Worm (Caenorhabditis elegans) whole organism, L1 larva: Measurements from ENCODE around the gene grd-11.

ENCODE experiments used
- C34B4.2 ChIP-seq: sonication (generic microtip); optimal IDR thresholded peaks from 2 replicates; lab custom pipeline; 2017; ENCODE audit warnings: mild to moderate bottlenecking, missing genetic modification characterization, missing compliant biosample characterization
- F16B12.6 ChIP-seq: fragments of 150-350 bp; optimal IDR thresholded peaks from 2 replicates; lab custom pipeline; 2014; ENCODE audit warnings: missing biosample characterization, missing genetic modification characterization
- aha-1 ChIP-seq: fragments of 150-350 bp; optimal IDR thresholded peaks from 2 replicates; lab custom pipeline; 2014; ENCODE audit warnings: missing biosample characterization, missing genetic modification characterization
- aly-2 ChIP-seq: fragments of 150-350 bp; optimal IDR thresholded peaks from 2 replicates; lab custom pipeline; 2014; ENCODE audit warnings: missing biosample characterization, missing genetic modification characterization
- ama-1 ChIP-seq: fragments of 150-350 bp; optimal IDR thresholded peaks from 2 replicates; lab custom pipeline; 2014
- blmp-1 ChIP-seq: fragments of 150-350 bp; optimal IDR thresholded peaks from 2 replicates; lab custom pipeline; 2014; ENCODE audit warnings: missing biosample characterization, missing genetic modification characterization
- ceh-63 ChIP-seq: fragments of 200-800 bp; sonication (Bioruptor generic); optimal IDR thresholded peaks from 2 replicates; lab custom pipeline; 2018; ENCODE audit warnings: mild to moderate bottlenecking, missing genetic modification characterization, missing compliant biosample characterization
- ceh-82 ChIP-seq, 3 experiments: fragments of 150-350 bp in 1 of 3; sonication (generic microtip) in 2 of 3; optimal IDR thresholded peaks; 2 replicates each; lab custom pipeline; 2014 to 2017; ENCODE audit warnings: missing biosample characterization in 3 of 3, missing genetic modification characterization in 3 of 3
- dpl-1 ChIP-seq, 3 experiments: fragments of 150-350 bp in 2 of 3; sonication (generic microtip) in 1 of 3; optimal IDR thresholded peaks; 2 replicates each; lab custom pipeline; 2014 to 2017; ENCODE audit warnings: missing biosample characterization in 3 of 3, missing genetic modification characterization in 3 of 3, missing genetic modification reagents in 3 of 3
- dsc-1 ChIP-seq: sonication (generic microtip); optimal IDR thresholded peaks from 2 replicates; lab custom pipeline; 2016; ENCODE audit warnings: mild to moderate bottlenecking, missing genetic modification characterization, missing compliant biosample characterization
- efl-1 ChIP-seq, 4 experiments: fragments of 150-350 bp; optimal IDR thresholded peaks in 3 of 4; peaks in 1 of 4; 1 replicate in 1 of 4; 2 replicates in 3 of 4; lab custom pipeline; 2014; ENCODE audit warnings: missing biosample characterization in 2 of 4, missing genetic modification characterization in 2 of 4, missing genetic modification reagents in 2 of 4
- egl-13 ChIP-seq: sonication (generic microtip); optimal IDR thresholded peaks from 2 replicates; lab custom pipeline; 2016; ENCODE audit warnings: missing genotype, missing genetic modification reagents, missing genetic modification characterization, missing compliant biosample characterization
- ets-5 ChIP-seq: fragments of 200-800 bp; sonication (Bioruptor generic); IDR thresholded peaks from 2 replicates; pipeline ENCODE4 v1.3.6; 2022; ENCODE audit warnings: missing genetic modification characterization, missing compliant biosample characterization
- fkh-8 ChIP-seq: sonication (generic microtip); optimal IDR thresholded peaks from 2 replicates; lab custom pipeline; 2016; ENCODE audit warnings: mild to moderate bottlenecking, missing genetic modification characterization, missing compliant biosample characterization
- fos-1 ChIP-seq: fragments of 150-350 bp; optimal IDR thresholded peaks from 2 replicates; lab custom pipeline; 2014; ENCODE audit warnings: missing biosample characterization, missing genetic modification characterization
- grh-1 ChIP-seq: fragments of 200-800 bp; sonication (Bioruptor generic); IDR thresholded peaks from 2 replicates; pipeline ENCODE4 v1.3.6; 2022; ENCODE audit warnings: missing genetic modification reagents, missing genetic modification characterization, missing compliant biosample characterization
- irx-1 ChIP-seq: sonication (generic microtip); optimal IDR thresholded peaks from 2 replicates; lab custom pipeline; 2016; ENCODE audit warnings: missing genetic modification characterization, missing compliant biosample characterization
- lin-35 ChIP-seq, 2 experiments: fragments of 150-350 bp; optimal IDR thresholded peaks; 2 replicates each; lab custom pipeline; 2014; ENCODE audit warnings: missing biosample characterization in 2 of 2, missing genetic modification characterization in 2 of 2, missing genetic modification reagents in 2 of 2
- lsy-2 ChIP-seq, 2 experiments: fragments of 150-350 bp; optimal IDR thresholded peaks; 2 replicates each; lab custom pipeline; 2014; ENCODE audit warnings: missing biosample characterization in 2 of 2, missing genetic modification characterization in 2 of 2
- mdl-1 ChIP-seq, 2 experiments: fragments of 150-350 bp; optimal IDR thresholded peaks; 2 replicates each; lab custom pipeline; 2014 to 2017; ENCODE audit warnings: missing biosample characterization in 2 of 2, missing genetic modification characterization in 2 of 2, inconsistent platforms in 1 of 2
- mep-1 ChIP-seq: fragments of 150-350 bp; optimal IDR thresholded peaks from 2 replicates; lab custom pipeline; 2014; ENCODE audit warnings: missing biosample characterization, missing genetic modification characterization
- nhr-20 ChIP-seq: sonication (generic microtip); optimal IDR thresholded peaks from 2 replicates; lab custom pipeline; 2016; ENCODE audit warnings: mild to moderate bottlenecking, missing genetic modification characterization, missing compliant biosample characterization
- nhr-47 ChIP-seq: sonication (generic microtip); optimal IDR thresholded peaks from 2 replicates; lab custom pipeline; 2016; ENCODE audit warnings: mild to moderate bottlenecking, missing genetic modification characterization, moderate library complexity, missing compliant biosample characterization
- nhr-71 ChIP-seq: sonication (generic microtip); optimal IDR thresholded peaks from 2 replicates; lab custom pipeline; 2016; ENCODE audit warnings: mild to moderate bottlenecking, missing genetic modification characterization, moderate library complexity, missing compliant biosample characterization
- nhr-85 ChIP-seq: sonication (generic microtip); peaks from one replicate; lab custom pipeline; 2016; ENCODE audit warnings: missing genetic modification characterization, inconsistent platforms, missing compliant biosample characterization
- pqm-1 ChIP-seq: sonication (generic microtip); optimal IDR thresholded peaks from 3 replicates; lab custom pipeline; 2017; ENCODE audit warnings: missing biosample characterization, missing genetic modification characterization
- skn-1 ChIP-seq: fragments of 150-350 bp; optimal IDR thresholded peaks from 2 replicates; lab custom pipeline; 2014; ENCODE audit warnings: missing biosample characterization, missing genetic modification characterization
- snpc-4 ChIP-seq: fragments of 150-350 bp; optimal IDR thresholded peaks from 2 replicates; lab custom pipeline; 2014; ENCODE audit warnings: missing biosample characterization, missing genetic modification characterization
- snu-23 ChIP-seq: sonication (generic microtip); optimal IDR thresholded peaks from 2 replicates; lab custom pipeline; 2016; ENCODE audit warnings: missing genetic modification characterization, missing compliant biosample characterization
- sox-4 ChIP-seq: sonication (generic microtip); optimal IDR thresholded peaks from 2 replicates; lab custom pipeline; 2016; ENCODE audit warnings: missing genetic modification characterization, missing compliant biosample characterization
- swsn-7 ChIP-seq: sonication (generic microtip); optimal IDR thresholded peaks from 2 replicates; lab custom pipeline; 2016; ENCODE audit warnings: missing genetic modification characterization, missing compliant biosample characterization
- tbx-2 ChIP-seq: sonication (generic microtip); optimal IDR thresholded peaks from 2 replicates; lab custom pipeline; 2016; ENCODE audit warnings: missing genetic modification characterization, missing compliant biosample characterization
- tlp-1 ChIP-seq: fragments of 150-350 bp; optimal IDR thresholded peaks from 2 replicates; lab custom pipeline; 2014; ENCODE audit warnings: missing biosample characterization, missing genetic modification characterization
- unc-130 ChIP-seq: fragments of 150-350 bp; optimal IDR thresholded peaks from 2 replicates; lab custom pipeline; 2017; ENCODE audit warnings: missing biosample characterization, missing genetic modification characterization, inconsistent platforms
- unc-30 ChIP-seq: sonication (generic microtip); optimal IDR thresholded peaks from 2 replicates; lab custom pipeline; 2017; ENCODE audit warnings: missing biosample characterization, missing genetic modification characterization
- unc-86 ChIP-seq: sonication (generic microtip); optimal IDR thresholded peaks from 2 replicates; lab custom pipeline; 2016; ENCODE audit warnings: missing genetic modification characterization, missing compliant biosample characterization
- xbp-1 ChIP-seq: sonication (generic microtip); optimal IDR thresholded peaks from 2 replicates; lab custom pipeline; 2016; ENCODE audit warnings: missing genetic modification characterization, missing compliant biosample characterization
- zip-4 ChIP-seq: fragments of 200-800 bp; sonication (Bioruptor generic); optimal IDR thresholded peaks from 2 replicates; lab custom pipeline; 2018; ENCODE audit warnings: mild to moderate bottlenecking, missing genetic modification characterization, moderate library complexity, missing compliant biosample characterization

grd-11 gene

ce11 chrV:20376070-20376469 is 19.5 kb downstream of the grd-11 start:
- no peak for TF ChIP-seq ets-5 (GFP tag; lab: Robert Waterston, UW)
- TF ChIP-seq, all 84 proteins: peak for 0

ce11 chrV:20380320-20380719 is 23.7 kb downstream of the grd-11 start, which contains the start of gene K02E2.6:
K02E2.6 (plus strand) TSS chrV:20380561.
- TF ChIP-seq mep-1 (tag; lab: Kevin White, UChicago) (peak; percentile 36), blmp-1 (peak; percentile 54), lin-35 (GFP tag; optimal IDR thresholded peaks at IDR 0.05; lab: Kevin White, UChicago) (peak in 1 of 2 experiments; percentile 28), nhr-85 (tag; lab: Kevin White, UChicago) (peak; percentile 5), mdl-1 (tag; optimal IDR thresholded peaks at IDR 0.05; lab: Kevin White, UChicago) (peak in 1 of 2 experiments; percentile 11), sox-4 (no peak), efl-1 (optimal IDR thresholded peaks at IDR 0.05; lab: Kevin White, UChicago) (peak; percentile 7 to 50), efl-1 (GFP tag; optimal IDR thresholded peaks at IDR 0.05 in 1 of 2; lab: Kevin White, UChicago) (peak in 1 of 2 experiments; percentile 92), tlp-1 (no peak), dpl-1 (GFP tag; optimal IDR thresholded peaks at IDR 0.05; lab: Kevin White, UChicago) (peak in 1 of 3 experiments; percentile 17), aha-1 (no peak), nhr-47 (tag; lab: Kevin White, UChicago) (peak; percentile 1), ceh-82 (tag; optimal IDR thresholded peaks at IDR 0.05; lab: Kevin White, UChicago) (peak in 1 of 3 experiments; percentile 22)

ce11 chrV:20383065-20383609 is 26.6 kb downstream of the grd-11 start, which contains the start of gene K02E2.11:
K02E2.11 (plus strand) TSS chrV:20383315.
- peak; percentile 51 for TF ChIP-seq blmp-1
- peak in 1 of 2 experiments; percentile 59 for TF ChIP-seq mdl-1 (tag; optimal IDR thresholded peaks at IDR 0.05; lab: Kevin White, UChicago)
- no peak for TF ChIP-seq ama-1 (lab: Kevin White, UChicago)
- TF ChIP-seq C34B4.2, result no peak
- TF ChIP-seq dsc-1 (tag; lab: Kevin White, UChicago), result peak; percentile 28
- TF ChIP-seq lsy-2 (tag; optimal IDR thresholded peaks at IDR 0.05; lab: Kevin White, UChicago), result peak; percentile 23 to 44
- TF ChIP-seq swsn-7, result peak; percentile 53
- TF ChIP-seq irx-1, result peak; percentile 7
- no peak for TF ChIP-seq unc-30
- peak in 2 of 3 experiments; percentile 4 to 21 for TF ChIP-seq dpl-1 (GFP tag; optimal IDR thresholded peaks at IDR 0.05; lab: Kevin White, UChicago)
- no peak for TF ChIP-seq aly-2 (tag; lab: Kevin White, UChicago)
- TF ChIP-seq xbp-1 (tag; lab: Kevin White, UChicago), result peak; percentile 38
- TF ChIP-seq grh-1 (GFP tag; lab: Robert Waterston, UW), result no peak
- peak; percentile 50 for TF ChIP-seq nhr-20
- peak; percentile 71 for TF ChIP-seq snu-23
- peak; percentile 41 for TF ChIP-seq mep-1 (tag; lab: Kevin White, UChicago)
- TF ChIP-seq nhr-85 (tag; lab: Kevin White, UChicago), result no peak
- TF ChIP-seq snpc-4, result peak; percentile 19
- TF ChIP-seq pqm-1 (tag; lab: Kevin White, UChicago), result no peak
- peak; percentile 9 for TF ChIP-seq fkh-8 (tag; lab: Kevin White, UChicago)
- no peak for TF ChIP-seq ceh-63 (GFP tag; lab: Kevin White, UChicago)
- no peak for TF ChIP-seq unc-130 (tag; lab: Kevin White, UChicago)
- TF ChIP-seq fos-1 (tag; lab: Kevin White, UChicago), result peak; percentile 38
- peak in 2 of 3 experiments; percentile 51 to 52 for TF ChIP-seq ceh-82 (tag; optimal IDR thresholded peaks at IDR 0.05; lab: Kevin White, UChicago)
- no peak for TF ChIP-seq zip-4 (GFP tag; lab: Kevin White, UChicago)
- no peak for TF ChIP-seq tlp-1
- TF ChIP-seq unc-86 (tag; lab: Kevin White, UChicago), result peak; percentile 14
- peak; percentile 36 for TF ChIP-seq tbx-2 (tag; lab: Kevin White, UChicago)
- TF ChIP-seq F16B12.6, result no peak
- peak; percentile 57 for TF ChIP-seq skn-1 (tag; lab: Kevin White, UChicago)
- peak; percentile 23 to 60 for TF ChIP-seq lin-35 (GFP tag; optimal IDR thresholded peaks at IDR 0.05; lab: Kevin White, UChicago)
- peak; percentile 62 for TF ChIP-seq nhr-71 (tag; lab: Kevin White, UChicago)
- TF ChIP-seq efl-1 (optimal IDR thresholded peaks at IDR 0.05; lab: Kevin White, UChicago), result peak; percentile 40 to 78
- TF ChIP-seq efl-1 (GFP tag; optimal IDR thresholded peaks at IDR 0.05 in 1 of 2; lab: Kevin White, UChicago), result peak in 1 of 2 experiments; percentile 19
- no peak for TF ChIP-seq egl-13
